Fruit fly (Drosophila melanogaster) Kc167 (cell line): ENCODE data around the gene SP1029.

Source experiments
- Myc ChIP-seq: fragments of >200 bp; optimal IDR thresholded peaks from 2 replicates; lab custom pipeline; 2017; ENCODE audit warnings: missing external identifiers
- Sin3A ChIP-seq: fragments of >200 bp; optimal IDR thresholded peaks from 2 replicates; lab custom pipeline; 2018; ENCODE audit warnings: missing external identifiers
- h ChIP-seq: fragments of >200 bp; optimal IDR thresholded peaks from 3 replicates; lab custom pipeline; 2018; ENCODE audit warnings: missing external identifiers
- psq ChIP-seq: fragments of >200 bp; optimal IDR thresholded peaks from 2 replicates; lab custom pipeline; 2017; ENCODE audit warnings: missing external identifiers
- ttk ChIP-seq: sonication (Bioruptor generic); optimal IDR thresholded peaks from 2 replicates; lab custom pipeline; 2017; ENCODE audit warnings: missing external identifiers

DNA sequence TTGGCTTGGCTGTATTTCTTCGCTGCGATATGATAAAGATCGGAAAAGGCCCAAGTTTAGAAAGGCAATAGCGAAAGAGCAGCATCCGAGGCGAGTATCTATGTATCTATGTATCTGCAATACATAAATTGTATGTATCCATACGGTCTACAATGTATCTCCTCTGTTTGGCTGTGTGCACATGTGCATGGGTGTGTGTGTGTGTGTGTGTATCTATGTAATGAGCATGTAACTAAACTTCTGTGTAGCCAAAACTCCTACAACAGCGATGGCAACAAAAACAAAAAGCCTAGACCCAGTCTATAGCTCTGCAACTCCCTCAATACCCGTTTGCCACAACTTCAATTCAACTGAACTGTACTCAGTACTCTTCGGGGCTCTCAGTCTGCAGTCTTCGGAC lies 40.2 kb downstream of the SP1029 start:
- TF ChIP-seq Sin3A (lab: Kevin White, UChicago) = no peak
- no peak for TF ChIP-seq h (lab: Kevin White, UChicago)
- no peak for TF ChIP-seq ttk
- TF ChIP-seq Myc (lab: Kevin White, UChicago) = no peak
- no peak for TF ChIP-seq psq (lab: Kevin White, UChicago)
